Worm (Caenorhabditis elegans): ENCODE results near the gene pqn-13.

DNA sequence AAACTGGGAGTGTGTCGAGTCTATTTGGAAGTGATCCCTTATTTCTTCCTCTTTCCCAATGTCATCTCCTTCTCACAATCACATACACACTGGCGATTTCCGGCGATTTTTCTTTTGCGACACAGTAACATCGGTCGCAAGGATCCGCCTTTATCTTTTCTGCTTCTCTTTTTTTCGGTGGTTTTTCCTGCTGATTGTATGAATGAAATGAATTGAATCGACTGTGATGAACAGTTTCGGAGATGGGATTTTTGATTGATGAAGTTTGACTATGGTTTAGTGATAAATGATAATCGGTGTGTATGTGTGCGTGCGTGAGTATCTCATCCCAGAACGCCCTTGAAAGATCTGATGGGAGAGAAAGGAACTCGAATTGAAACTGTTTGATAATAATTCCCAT is 25.2 kb upstream of the pqn-13 start:
- TF ChIP-seq blmp-1 (tag; optimal IDR thresholded peaks at IDR 0.05) (no peak), snpc-4 (tag; optimal IDR thresholded peaks at IDR 0.05) (no peak), lin-13 (tag; optimal IDR thresholded peaks at IDR 0.05) (no peak), nhr-237 (tag; optimal IDR thresholded peaks at IDR 0.05) (no peak), unc-39 (tag; optimal IDR thresholded peaks at IDR 0.05) (no peak)

Measured in whole organism, mixed stage, embryonic.